Fruit fly (Drosophila melanogaster) whole organism, embryonic: ENCODE results near the gene kat80.
A peak's percentile ranks its signal among the peaks of the same experiment; 100 is the strongest.

ENCODE experiments used
- ATbp ChIP-seq: fragments of 200-800 bp; sonication (Bioruptor generic); optimal IDR thresholded peaks from 2 replicates; lab custom pipeline; 2017; ENCODE audit warnings: missing biosample characterization, mild to moderate bottlenecking, missing genetic modification characterization, missing genetic modification reagents
- Asciz ChIP-seq: fragments of 200-800 bp; sonication (Bioruptor generic); optimal IDR thresholded peaks from 2 replicates; lab custom pipeline; 2017; ENCODE audit warnings: missing biosample characterization, mild to moderate bottlenecking, missing genetic modification characterization, missing genetic modification reagents
- B-H2 ChIP-seq: fragments of 200-800 bp; sonication (Bioruptor generic); optimal IDR thresholded peaks from 2 replicates; lab custom pipeline; 2018; ENCODE audit warnings: missing biosample characterization, mild to moderate bottlenecking, missing genetic modification characterization
- CG10565 ChIP-seq: fragments of 200-800 bp; sonication (Bioruptor generic); optimal IDR thresholded peaks from 3 replicates; lab custom pipeline; 2016; ENCODE audit warnings: missing biosample characterization, mild to moderate bottlenecking, missing genetic modification characterization
- CG11085 ChIP-seq: fragments of 200-800 bp; sonication (Bioruptor generic); IDR thresholded peaks from 2 replicates; pipeline ENCODE4 v1.3.6; 2022; ENCODE audit warnings: missing biosample characterization, missing genetic modification characterization
- CG11093 ChIP-seq: fragments of 200-800 bp; sonication (Bioruptor generic); IDR thresholded peaks from 3 replicates; pipeline ENCODE4 v1.3.6; 2022; ENCODE audit warnings: missing biosample characterization, missing genetic modification characterization
- CG12219 ChIP-seq: fragments of 200-800 bp; sonication (Bioruptor generic); optimal IDR thresholded peaks from 3 replicates; lab custom pipeline; 2018; ENCODE audit warnings: missing biosample characterization, mild to moderate bottlenecking, missing genetic modification characterization
- CG13287 ChIP-seq: fragments of 200-800 bp; sonication (Bioruptor generic); IDR thresholded peaks from 2 replicates; pipeline ENCODE4 v1.3.6; 2022; ENCODE audit warnings: missing biosample characterization, missing genetic modification characterization; ENCODE audit not compliant: partially characterized antibody
- CG14667 ChIP-seq: fragments of 200-800 bp; sonication (Bioruptor generic); IDR thresholded peaks from 2 replicates; pipeline ENCODE4 v1.3.6; 2022; ENCODE audit warnings: missing biosample characterization, missing genetic modification characterization
- CG14710 ChIP-seq: fragments of 200-800 bp; sonication (Bioruptor generic); optimal IDR thresholded peaks from 3 replicates; lab custom pipeline; 2019; ENCODE audit warnings: missing biosample characterization, mild to moderate bottlenecking, missing genetic modification characterization, moderate library complexity
- CG17385 ChIP-seq: fragments of 200-800 bp; sonication (Bioruptor generic); optimal IDR thresholded peaks from 3 replicates; lab custom pipeline; 2018; ENCODE audit warnings: missing biosample characterization, mild to moderate bottlenecking, missing genetic modification characterization
- CG34376 ChIP-seq: fragments of 200-800 bp; sonication (Bioruptor generic); optimal IDR thresholded peaks from 2 replicates; lab custom pipeline; 2018; ENCODE audit warnings: missing biosample characterization, mild to moderate bottlenecking, missing genetic modification characterization
- CG4424 ChIP-seq: fragments of 200-800 bp; sonication (Bioruptor generic); optimal IDR thresholded peaks from 3 replicates; lab custom pipeline; 2016; ENCODE audit warnings: missing biosample characterization, missing genetic modification characterization
- CG5245 ChIP-seq: fragments of 200-800 bp; sonication (Bioruptor generic); optimal IDR thresholded peaks from 3 replicates; lab custom pipeline; 2016; ENCODE audit warnings: missing biosample characterization, missing genetic modification characterization
- CG6765 ChIP-seq: fragments of 200-800 bp; sonication (Bioruptor generic); optimal IDR thresholded peaks from 3 replicates; lab custom pipeline; 2017; ENCODE audit warnings: missing biosample characterization, mild to moderate bottlenecking, missing genetic modification characterization
- CG7987 ChIP-seq: fragments of 200-800 bp; sonication (Bioruptor generic); optimal IDR thresholded peaks from 2 replicates; lab custom pipeline; 2018; ENCODE audit warnings: missing biosample characterization, mild to moderate bottlenecking, missing genetic modification characterization, moderate library complexity
- CG8359 ChIP-seq: fragments of 200-800 bp; sonication (Bioruptor generic); optimal IDR thresholded peaks from 2 replicates; lab custom pipeline; 2017; ENCODE audit warnings: missing biosample characterization, mild to moderate bottlenecking, missing genetic modification characterization, borderline replicate concordance
- CG8478 ChIP-seq: fragments of >200 bp; optimal IDR thresholded peaks from 2 replicates; lab custom pipeline; 2018
- CG8944 ChIP-seq: fragments of 200-800 bp; sonication (Bioruptor generic); optimal IDR thresholded peaks from 3 replicates; lab custom pipeline; 2016; ENCODE audit warnings: missing biosample characterization, missing genetic modification characterization
- CG9727 ChIP-seq: fragments of 200-800 bp; sonication (Bioruptor generic); optimal IDR thresholded peaks from 3 replicates; lab custom pipeline; 2017; ENCODE audit warnings: missing biosample characterization, mild to moderate bottlenecking, missing genetic modification characterization
- D19A ChIP-seq: fragments of 200-800 bp; optimal IDR thresholded peaks from 3 replicates; lab custom pipeline; 2019; ENCODE audit warnings: missing biosample characterization, mild to moderate bottlenecking, missing genetic modification characterization, moderate library complexity
- Dad ChIP-seq: fragments of 200-800 bp; sonication (Bioruptor generic); optimal IDR thresholded peaks from 3 replicates; lab custom pipeline; 2016; ENCODE audit warnings: missing biosample characterization, missing genetic modification characterization
- Dll ChIP-seq: fragments of 200-800 bp; sonication (Bioruptor generic); IDR thresholded peaks from 4 replicates; pipeline ENCODE4 v1.3.6; 2022; ENCODE audit warnings: missing biosample characterization, missing genetic modification characterization; ENCODE audit not compliant: partially characterized antibody
- HLH54F ChIP-seq: fragments of 200-800 bp; sonication (Bioruptor generic); optimal IDR thresholded peaks from 3 replicates; lab custom pipeline; 2016; ENCODE audit warnings: missing biosample characterization, missing genetic modification characterization
- Hey ChIP-seq: fragments of 200-800 bp; sonication (Bioruptor generic); optimal IDR thresholded peaks from 3 replicates; lab custom pipeline; 2018; ENCODE audit warnings: missing biosample characterization, mild to moderate bottlenecking, missing genetic modification characterization
- HmgD ChIP-seq: fragments of 200-800 bp; sonication (Bioruptor generic); optimal IDR thresholded peaks from 3 replicates; lab custom pipeline; 2016; ENCODE audit warnings: missing biosample characterization, missing genetic modification characterization
- Hmx ChIP-seq: fragments of 200-800 bp; sonication (Bioruptor generic); optimal IDR thresholded peaks from 2 replicates; lab custom pipeline; 2016; ENCODE audit warnings: missing biosample characterization, missing genetic modification characterization
- Max ChIP-seq: fragments of 200-800 bp; sonication (Bioruptor generic); optimal IDR thresholded peaks from 2 replicates; lab custom pipeline; 2016; ENCODE audit warnings: missing biosample characterization, mild to moderate bottlenecking, missing genetic modification characterization
- NFAT ChIP-seq: fragments of 200-800 bp; sonication (Bioruptor generic); IDR thresholded peaks from 2 replicates; pipeline ENCODE4 v1.3.6; 2022; ENCODE audit warnings: missing biosample characterization, missing genetic modification characterization
- Rfx ChIP-seq: fragments of 200-800 bp; sonication (Bioruptor generic); IDR thresholded peaks from 2 replicates; pipeline ENCODE4 v1.3.6; 2022; ENCODE audit warnings: missing biosample characterization, missing genetic modification characterization
- Trl ChIP-seq, 3 experiments: fragments of >200 bp in 2 of 3; fragments of 200-800 bp in 1 of 3; sonication (Bioruptor generic) in 1 of 3; optimal IDR thresholded peaks; 2 replicates in 1 of 3; 3 replicates in 2 of 3; lab custom pipeline; 2016 to 2017; ENCODE audit warnings: missing biosample characterization in 1 of 3, missing genetic modification characterization in 1 of 3
- al ChIP-seq: fragments of 200-800 bp; sonication (Bioruptor generic); IDR thresholded peaks from 2 replicates; pipeline ENCODE4 v1.3.6; 2022; ENCODE audit warnings: missing biosample characterization, missing genetic modification characterization
- danr ChIP-seq: fragments of 200-800 bp; sonication (Bioruptor generic); IDR thresholded peaks from 2 replicates; pipeline ENCODE4 v1.3.6; 2022; ENCODE audit warnings: missing biosample characterization, missing genetic modification characterization
- dm ChIP-seq: fragments of 200-800 bp; sonication (Bioruptor generic); optimal IDR thresholded peaks from 3 replicates; lab custom pipeline; 2016; ENCODE audit warnings: missing biosample characterization, missing genetic modification characterization
- ems ChIP-seq: fragments of 200-800 bp; sonication (Bioruptor generic); optimal IDR thresholded peaks from 3 replicates; lab custom pipeline; 2016; ENCODE audit warnings: missing biosample characterization, missing genetic modification characterization
- gce ChIP-seq: fragments of 200-800 bp; sonication (Bioruptor generic); IDR thresholded peaks from 3 replicates; pipeline ENCODE4 v1.3.6; 2022; ENCODE audit warnings: missing biosample characterization, missing genetic modification characterization
- gcm ChIP-seq: fragments of 200-800 bp; sonication (Bioruptor generic); optimal IDR thresholded peaks from 2 replicates; lab custom pipeline; 2019; ENCODE audit warnings: missing biosample characterization, mild to moderate bottlenecking, missing genetic modification characterization, moderate library complexity
- grn ChIP-seq: fragments of 200-800 bp; sonication (Bioruptor generic); optimal IDR thresholded peaks from 3 replicates; lab custom pipeline; 2017; ENCODE audit warnings: missing biosample characterization, missing genetic modification characterization
- jing ChIP-seq: fragments of 200-800 bp; sonication (Bioruptor generic); optimal IDR thresholded peaks from 2 replicates; lab custom pipeline; 2018; ENCODE audit warnings: missing biosample characterization, mild to moderate bottlenecking, missing genetic modification characterization
- kni ChIP-seq: fragments of 200-800 bp; sonication (Bioruptor generic); optimal IDR thresholded peaks from 3 replicates; lab custom pipeline; 2017; ENCODE audit warnings: mild to moderate bottlenecking, missing biosample characterization, missing genetic modification reagents, missing genetic modification characterization
- lbe ChIP-seq: fragments of 200-800 bp; sonication (Bioruptor generic); optimal IDR thresholded peaks from 2 replicates; lab custom pipeline; 2016; ENCODE audit warnings: missing biosample characterization, mild to moderate bottlenecking, missing genetic modification characterization
- lilli ChIP-seq: fragments of 200-800 bp; sonication (Bioruptor generic); optimal IDR thresholded peaks from 3 replicates; lab custom pipeline; 2016; ENCODE audit warnings: missing biosample characterization, missing genetic modification characterization
- pb ChIP-seq: fragments of 200-800 bp; sonication (Bioruptor generic); optimal IDR thresholded peaks from 3 replicates; lab custom pipeline; 2016; ENCODE audit warnings: missing biosample characterization, missing genetic modification characterization
- peb ChIP-seq: fragments of 200-800 bp; sonication (Bioruptor generic); IDR thresholded peaks from 2 replicates; pipeline ENCODE4 v1.3.6; 2022; ENCODE audit warnings: missing biosample characterization, missing genetic modification characterization
- phol ChIP-seq: fragments of 200-800 bp; sonication (Bioruptor generic); optimal IDR thresholded peaks from 3 replicates; lab custom pipeline; 2018; ENCODE audit warnings: missing biosample characterization, mild to moderate bottlenecking, missing genetic modification characterization, moderate library complexity
- psq ChIP-seq: fragments of 200-800 bp; sonication (Bioruptor generic); optimal IDR thresholded peaks from 2 replicates; lab custom pipeline; 2017; ENCODE audit warnings: missing biosample characterization, missing genetic modification characterization
- sim ChIP-seq: fragments of 200-800 bp; sonication (Bioruptor generic); IDR thresholded peaks from 2 replicates; pipeline ENCODE4 v1.3.6; 2022; ENCODE audit warnings: missing biosample characterization, missing genetic modification characterization
- so ChIP-seq: fragments of 200-800 bp; sonication (Bioruptor generic); IDR thresholded peaks from 3 replicates; pipeline ENCODE4 v1.3.6; 2022; ENCODE audit warnings: missing biosample characterization, missing genetic modification characterization
- sqz ChIP-seq: fragments of 200-800 bp; sonication (Bioruptor generic); optimal IDR thresholded peaks from 3 replicates; lab custom pipeline; 2018; ENCODE audit warnings: missing biosample characterization, mild to moderate bottlenecking, missing genetic modification characterization
- tgo ChIP-seq: fragments of 200-800 bp; sonication (Bioruptor generic); IDR thresholded peaks from 3 replicates; pipeline ENCODE4 v1.3.6; 2022; ENCODE audit warnings: missing biosample characterization, missing genetic modification characterization
- vnd ChIP-seq: fragments of 200-800 bp; sonication (Bioruptor generic); IDR thresholded peaks from 3 replicates; pipeline ENCODE4 v1.3.6; 2022; ENCODE audit warnings: missing biosample characterization, missing genetic modification characterization; ENCODE audit not compliant: partially characterized antibody
- zfh1 ChIP-seq: fragments of 200-800 bp; sonication (Bioruptor generic); IDR thresholded peaks from 3 replicates; pipeline ENCODE4 v1.3.6; 2022; ENCODE audit warnings: missing biosample characterization, missing genetic modification characterization

kat80 gene

dm6 chrX:16325472-16325871, 49.5 kb upstream of the kat80 start, which contains the start of gene CalpC (continued):
- TF ChIP-seq CG8359 (GFP tag; lab: Kevin White, UChicago), result no peak
- peak; percentile 29 for TF ChIP-seq phol (tag; lab: Kevin White, UChicago)
- TF ChIP-seq CG34376 (GFP tag; lab: Kevin White, UChicago), result no peak
- TF ChIP-seq al (GFP tag; lab: Robert Waterston, UW), result no peak
- no peak for TF ChIP-seq lilli (GFP tag; lab: Kevin White, UChicago)
- TF ChIP-seq CG12219, result no peak
- TF ChIP-seq Asciz (GFP tag; lab: Kevin White, UChicago), result no peak
- no peak for TF ChIP-seq sim (GFP tag; lab: Robert Waterston, UW)
- peak; percentile 34; the same call in 1 of the 4 replicates for TF ChIP-seq Dll
- TF ChIP-seq CG9727, result no peak
- TF ChIP-seq peb (GFP tag; lab: Robert Waterston, UW), result no peak
- no peak for TF ChIP-seq danr
- no peak for TF ChIP-seq psq (GFP tag; lab: Kevin White, UChicago)
- TF ChIP-seq NFAT (GFP tag; lab: Robert Waterston, UW), result no peak
- no peak for TF ChIP-seq CG8944
- no peak for TF ChIP-seq CG11085 (GFP tag; lab: Robert Waterston, UW)
- TF ChIP-seq Rfx (GFP tag; lab: Robert Waterston, UW), result no peak
- TF ChIP-seq Max (GFP tag; lab: Kevin White, UChicago), result no peak
- TF ChIP-seq CG10565, result no peak
- no peak for TF ChIP-seq so (GFP tag; lab: Robert Waterston, UW)
- TF ChIP-seq tgo, result no peak
- TF ChIP-seq CG6765 (GFP tag; lab: Kevin White, UChicago), result no peak
- TF ChIP-seq HmgD (GFP tag; lab: Kevin White, UChicago), result no peak
- no peak for TF ChIP-seq ATbp (GFP tag; lab: Kevin White, UChicago)
- TF ChIP-seq HLH54F (GFP tag; lab: Kevin White, UChicago), result no peak
- no peak for TF ChIP-seq lbe
- TF ChIP-seq CG13287 (GFP tag; lab: Robert Waterston, UW), result 0 out of 2 replicates have a peak, but pooled peaks have one; percentile 15
- no peak for TF ChIP-seq gce (GFP tag; lab: Robert Waterston, UW)
- TF ChIP-seq D19A (tag; lab: Kevin White, UChicago), result no peak
- TF ChIP-seq pb (GFP tag; lab: Kevin White, UChicago), result no peak
- no peak for TF ChIP-seq zfh1
- TF ChIP-seq Trl (optimal IDR thresholded peaks at IDR 0.05; lab: Kevin White, UChicago), result no peak
- TF ChIP-seq Trl (GFP tag; optimal IDR thresholded peaks at IDR 0.05; lab: Kevin White, UChicago), result no peak
- no peak for TF ChIP-seq jing
- no peak for TF ChIP-seq kni (GFP tag; lab: Kevin White, UChicago)
- TF ChIP-seq ems (GFP tag; lab: Kevin White, UChicago), result no peak
- no peak for TF ChIP-seq Dad (GFP tag; lab: Kevin White, UChicago)
- no peak for TF ChIP-seq CG11093 (GFP tag; lab: Robert Waterston, UW)
- TF ChIP-seq Hey (tag; lab: Kevin White, UChicago), result no peak
- TF ChIP-seq CG8478 (lab: Kevin White, UChicago), result no peak
- TF ChIP-seq vnd, result no peak
- TF ChIP-seq B-H2 (GFP tag; lab: Kevin White, UChicago), result no peak
- TF ChIP-seq CG4424 (GFP tag; lab: Kevin White, UChicago), result no peak
- no peak for TF ChIP-seq CG14667 (GFP tag; lab: Robert Waterston, UW)
- TF ChIP-seq CG14710 (tag; lab: Kevin White, UChicago), result no peak
- no peak for TF ChIP-seq CG7987 (GFP tag; lab: Kevin White, UChicago)
- TF ChIP-seq dm (GFP tag; lab: Kevin White, UChicago), result no peak
- TF ChIP-seq CG17385 (GFP tag; lab: Kevin White, UChicago), result no peak
- TF ChIP-seq grn, result no peak
- TF ChIP-seq sqz, result no peak
- TF ChIP-seq CG5245 (GFP tag; lab: Kevin White, UChicago), result no peak
- no peak for TF ChIP-seq Hmx (GFP tag; lab: Kevin White, UChicago)
- TF ChIP-seq gcm (GFP tag; lab: Kevin White, UChicago), result no peak
